Fruit fly (Drosophila melanogaster): ENCODE measurements around the gene Reepl1.

DNA sequence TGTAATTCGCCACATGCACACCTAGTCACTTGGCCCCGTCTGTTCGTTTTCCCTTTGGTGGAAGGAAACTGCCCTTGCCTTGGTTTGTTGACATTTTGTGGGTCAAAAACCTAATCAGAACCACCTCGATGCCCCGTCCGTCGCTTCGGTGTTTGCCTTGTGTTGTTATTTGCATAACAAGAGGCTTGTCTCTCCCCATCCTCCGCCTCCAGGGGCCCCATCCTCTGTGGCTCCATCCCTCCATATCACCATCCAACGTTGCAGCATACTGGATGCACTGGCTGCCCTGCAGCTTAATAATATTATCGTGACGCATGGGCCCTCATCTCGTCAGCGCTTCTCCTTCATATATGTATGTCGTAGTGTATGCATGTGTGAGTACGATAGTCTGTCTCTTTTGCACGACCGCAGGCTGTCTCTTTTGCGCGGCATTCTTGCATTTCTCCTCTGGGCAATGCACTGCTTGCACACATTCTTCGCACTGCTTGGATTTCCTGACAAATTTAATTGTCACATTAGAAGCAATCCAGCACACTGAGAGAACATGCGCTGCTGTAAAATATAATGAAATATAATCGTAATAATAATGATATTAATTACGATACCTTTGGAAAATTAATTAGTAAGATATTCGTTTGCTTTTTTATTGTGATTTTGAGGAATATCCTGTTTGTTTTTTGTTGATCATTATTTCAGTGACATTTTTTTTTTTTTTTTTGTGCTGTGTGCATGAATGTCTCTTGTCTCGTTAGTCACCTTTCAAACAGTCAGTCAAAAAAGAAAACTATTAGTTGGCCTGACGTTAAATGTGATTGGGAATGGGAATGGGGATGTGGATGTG lies 28.2 kb upstream of the Reepl1 start:
- TF ChIP-seq Myc (optimal IDR thresholded peaks at IDR 0.05): no peak
- TF ChIP-seq psq (GFP tag; optimal IDR thresholded peaks at IDR 0.05): peak; percentile 2
- no peak for TF ChIP-seq CrebA (GFP tag; optimal IDR thresholded peaks at IDR 0.05; ENCODE audit: borderline replicate concordance)
- TF ChIP-seq CG32264 (GFP tag; optimal IDR thresholded peaks at IDR 0.05): no peak

Data from whole organism, wandering third instar larva.